Fruit fly (Drosophila melanogaster) whole organism, embryonic: ENCODE data around the gene fit.

Source experiments
- Aef1 ChIP-seq: fragments of 200-800 bp; sonication (Bioruptor generic); IDR thresholded peaks from 3 replicates; pipeline ENCODE4 v1.3.6; 2022; ENCODE audit warnings: missing biosample characterization, missing genetic modification characterization
- Antp ChIP-seq: fragments of 200-800 bp; sonication (Bioruptor generic); optimal IDR thresholded peaks from 3 replicates; lab custom pipeline; 2016; ENCODE audit warnings: missing biosample characterization, missing genetic modification characterization
- Atf6 ChIP-seq: fragments of 200-800 bp; sonication (Bioruptor generic); IDR thresholded peaks from 2 replicates; pipeline ENCODE4 v1.3.6; 2022; ENCODE audit warnings: missing biosample characterization, missing genetic modification characterization
- Blimp-1 ChIP-seq: fragments of 200-800 bp; sonication (Bioruptor generic); optimal IDR thresholded peaks from 3 replicates; lab custom pipeline; 2018; ENCODE audit warnings: missing biosample characterization, missing genetic modification characterization, mild to moderate bottlenecking, moderate library complexity, missing genetic modification reagents
- CG10147 ChIP-seq: fragments of 200-800 bp; sonication (Bioruptor generic); optimal IDR thresholded peaks from 2 replicates; lab custom pipeline; 2019; ENCODE audit warnings: missing biosample characterization, mild to moderate bottlenecking, missing genetic modification characterization, moderate library complexity
- CG10959 ChIP-seq: fragments of 200-800 bp; sonication (Bioruptor generic); IDR thresholded peaks from 2 replicates; pipeline ENCODE4 v1.3.6; 2022; ENCODE audit warnings: missing biosample characterization, missing genetic modification characterization
- CG11456 ChIP-seq: fragments of 200-800 bp; sonication (Bioruptor generic); IDR thresholded peaks from 3 replicates; pipeline ENCODE4 v1.3.6; 2022; ENCODE audit warnings: missing biosample characterization, missing genetic modification characterization
- CG12155 ChIP-seq: fragments of 200-800 bp; sonication (Bioruptor generic); optimal IDR thresholded peaks from 3 replicates; lab custom pipeline; 2016; ENCODE audit warnings: missing biosample characterization, missing genetic modification characterization
- CG12659 ChIP-seq: fragments of 200-800 bp; sonication (Bioruptor generic); optimal IDR thresholded peaks from 3 replicates; lab custom pipeline; 2017; ENCODE audit warnings: mild to moderate bottlenecking, missing biosample characterization, missing genetic modification reagents, missing genetic modification characterization
- CG12769 ChIP-seq: fragments of 200-800 bp; sonication (Bioruptor generic); optimal IDR thresholded peaks from 2 replicates; lab custom pipeline; 2019; ENCODE audit warnings: missing biosample characterization, mild to moderate bottlenecking, missing genetic modification characterization, moderate library complexity
- CG13123 ChIP-seq: fragments of 200-800 bp; sonication (Bioruptor generic); optimal IDR thresholded peaks from 2 replicates; lab custom pipeline; 2016; ENCODE audit warnings: missing biosample characterization, missing genetic modification characterization
- CG15601 ChIP-seq: fragments of 200-800 bp; sonication (Bioruptor generic); optimal IDR thresholded peaks from 3 replicates; lab custom pipeline; 2019; ENCODE audit warnings: missing biosample characterization, mild to moderate bottlenecking, missing genetic modification characterization, moderate library complexity
- CG16779 ChIP-seq: fragments of 200-800 bp; sonication (Bioruptor generic); IDR thresholded peaks from 2 replicates; pipeline ENCODE4 v1.3.6; 2022; ENCODE audit warnings: missing biosample characterization, missing genetic modification characterization
- CG16815 ChIP-seq: fragments of 200-800 bp; sonication (Bioruptor generic); optimal IDR thresholded peaks from 3 replicates; lab custom pipeline; 2017; ENCODE audit warnings: missing biosample characterization, mild to moderate bottlenecking, missing genetic modification characterization
- CG34422 ChIP-seq: fragments of 200-800 bp; sonication (Bioruptor generic); IDR thresholded peaks from 3 replicates; pipeline ENCODE4 v1.3.6; 2022; ENCODE audit warnings: missing biosample characterization, missing genetic modification characterization
- CG43689 ChIP-seq: fragments of 200-800 bp; sonication (Bioruptor generic); IDR thresholded peaks from 2 replicates; pipeline ENCODE4 v1.3.6; 2022; ENCODE audit warnings: missing biosample characterization, missing genetic modification characterization
- CG4707 ChIP-seq: fragments of 200-800 bp; sonication (Bioruptor generic); optimal IDR thresholded peaks from 2 replicates; lab custom pipeline; 2018; ENCODE audit warnings: missing biosample characterization, mild to moderate bottlenecking, missing genetic modification characterization, moderate library complexity
- CG4730 ChIP-seq: fragments of 200-800 bp; sonication (Bioruptor generic); IDR thresholded peaks from 2 replicates; pipeline ENCODE4 v1.3.6; 2022; ENCODE audit warnings: missing biosample characterization, missing genetic modification characterization
- CG6254 ChIP-seq: fragments of 200-800 bp; sonication (Bioruptor generic); optimal IDR thresholded peaks from 3 replicates; lab custom pipeline; 2017; ENCODE audit warnings: mild to moderate bottlenecking, missing biosample characterization, missing genetic modification reagents, missing genetic modification characterization
- CG7372 ChIP-seq: fragments of 200-800 bp; sonication (Bioruptor generic); IDR thresholded peaks from 2 replicates; pipeline ENCODE4 v1.3.6; 2022; ENCODE audit warnings: missing biosample characterization, missing genetic modification characterization
- CG7745 ChIP-seq: fragments of 200-800 bp; sonication (Bioruptor generic); optimal IDR thresholded peaks from 2 replicates; lab custom pipeline; 2018; ENCODE audit warnings: missing biosample characterization, mild to moderate bottlenecking, missing genetic modification characterization, moderate library complexity
- CG7987 ChIP-seq: fragments of 200-800 bp; sonication (Bioruptor generic); optimal IDR thresholded peaks from 2 replicates; lab custom pipeline; 2018; ENCODE audit warnings: missing biosample characterization, mild to moderate bottlenecking, missing genetic modification characterization, moderate library complexity
- CG9727 ChIP-seq: fragments of 200-800 bp; sonication (Bioruptor generic); optimal IDR thresholded peaks from 3 replicates; lab custom pipeline; 2017; ENCODE audit warnings: missing biosample characterization, mild to moderate bottlenecking, missing genetic modification characterization
- Dref ChIP-seq: fragments of 200-800 bp; sonication (Bioruptor generic); IDR thresholded peaks from 2 replicates; pipeline ENCODE4 v1.3.6; 2022; ENCODE audit warnings: missing biosample characterization, missing genetic modification characterization
- E2f2 ChIP-seq: fragments of 200-800 bp; sonication (Bioruptor generic); IDR thresholded peaks from 2 replicates; pipeline ENCODE4 v1.3.6; 2022; ENCODE audit warnings: missing biosample characterization, missing genetic modification characterization
- Hr51 ChIP-seq, 2 experiments: fragments of 200-800 bp; sonication (Bioruptor generic); optimal IDR thresholded peaks; 2 replicates in 1 of 2; 3 replicates in 1 of 2; lab custom pipeline; 2016 to 2018; ENCODE audit warnings: missing biosample characterization in 2 of 2, missing genetic modification characterization in 2 of 2, mild to moderate bottlenecking in 1 of 2, moderate library complexity in 1 of 2
- Oli ChIP-seq: fragments of 200-800 bp; sonication (Bioruptor generic); optimal IDR thresholded peaks from 2 replicates; lab custom pipeline; 2018; ENCODE audit warnings: missing biosample characterization, mild to moderate bottlenecking, missing genetic modification characterization, moderate library complexity
- PHDP ChIP-seq: fragments of 200-800 bp; sonication (Bioruptor generic); optimal IDR thresholded peaks from 3 replicates; lab custom pipeline; 2018; ENCODE audit warnings: missing biosample characterization, mild to moderate bottlenecking, missing genetic modification characterization, moderate library complexity
- Ptx1 ChIP-seq: fragments of 200-800 bp; sonication (Bioruptor generic); IDR thresholded peaks from 2 replicates; pipeline ENCODE4 v1.3.6; 2022; ENCODE audit warnings: missing biosample characterization, missing genetic modification characterization
- Sry-β ChIP-seq: fragments of 200-800 bp; sonication (Bioruptor generic); optimal IDR thresholded peaks from 2 replicates; lab custom pipeline; 2018; ENCODE audit warnings: missing biosample characterization, mild to moderate bottlenecking, missing genetic modification characterization, moderate library complexity
- Vsx1 ChIP-seq: fragments of 200-800 bp; sonication (Bioruptor generic); optimal IDR thresholded peaks from 2 replicates; lab custom pipeline; 2017; ENCODE audit warnings: missing biosample characterization, mild to moderate bottlenecking, missing genetic modification characterization, missing genetic modification reagents
- bowl ChIP-seq: fragments of 200-800 bp; sonication (Bioruptor generic); IDR thresholded peaks from 2 replicates; pipeline ENCODE4 v1.3.6; 2022; ENCODE audit warnings: missing biosample characterization, missing genetic modification characterization
- bsh ChIP-seq, 2 experiments: fragments of 200-800 bp; sonication (Bioruptor generic); optimal IDR thresholded peaks; 2 replicates each; lab custom pipeline; 2017 to 2018; ENCODE audit warnings: mild to moderate bottlenecking in 2 of 2, missing biosample characterization in 2 of 2, missing genetic modification characterization in 2 of 2, moderate library complexity in 1 of 2
- croc ChIP-seq: fragments of 200-800 bp; sonication (Bioruptor generic); conservative IDR thresholded peaks from 3 replicates; pipeline ENCODE4 v1.3.6; 2022; ENCODE audit warnings: missing biosample characterization, missing genetic modification characterization
- fd64A ChIP-seq: fragments of 200-800 bp; sonication (Bioruptor generic); optimal IDR thresholded peaks from 3 replicates; lab custom pipeline; 2018; ENCODE audit warnings: missing biosample characterization, mild to moderate bottlenecking, missing genetic modification characterization
- ind ChIP-seq: fragments of 200-800 bp; sonication (Bioruptor generic); optimal IDR thresholded peaks from 3 replicates; lab custom pipeline; 2016; ENCODE audit warnings: missing biosample characterization, missing genetic modification characterization
- kah ChIP-seq: fragments of 200-800 bp; sonication (Bioruptor generic); optimal IDR thresholded peaks from 2 replicates; lab custom pipeline; 2018; ENCODE audit warnings: missing biosample characterization, mild to moderate bottlenecking, missing genetic modification characterization
- lbe ChIP-seq: fragments of 200-800 bp; sonication (Bioruptor generic); optimal IDR thresholded peaks from 2 replicates; lab custom pipeline; 2016; ENCODE audit warnings: missing biosample characterization, mild to moderate bottlenecking, missing genetic modification characterization
- lmd ChIP-seq: fragments of 200-800 bp; sonication (Bioruptor generic); IDR thresholded peaks from 2 replicates; pipeline ENCODE4 v1.3.6; 2022; ENCODE audit warnings: missing biosample characterization, missing genetic modification characterization
- onecut ChIP-seq: fragments of 200-800 bp; sonication (Bioruptor generic); IDR thresholded peaks from 2 replicates; pipeline ENCODE4 v1.3.6; 2022; ENCODE audit warnings: missing biosample characterization, missing genetic modification characterization
- sc ChIP-seq, 3 experiments: fragments of >200 bp in 2 of 3; fragments of 200-800 bp in 1 of 3; sonication (Bioruptor generic) in 1 of 3; optimal IDR thresholded peaks; 2 replicates in 2 of 3; 3 replicates in 1 of 3; lab custom pipeline; 2017; ENCODE audit warnings: mild to moderate bottlenecking in 1 of 3, missing biosample characterization in 1 of 3, missing genetic modification characterization in 1 of 3, missing genetic modification reagents in 1 of 3
- sens ChIP-seq: fragments of 200-800 bp; sonication (Bioruptor generic); peaks from one replicate; lab custom pipeline; 2016; ENCODE audit warnings: missing biosample characterization, missing genetic modification characterization
- slp2 ChIP-seq: fragments of 200-800 bp; sonication (Bioruptor generic); optimal IDR thresholded peaks from 2 replicates; lab custom pipeline; 2016; ENCODE audit warnings: missing biosample characterization, missing genetic modification characterization
- sob ChIP-seq: fragments of 200-800 bp; sonication (Bioruptor generic); IDR thresholded peaks from 2 replicates; pipeline ENCODE4 v1.3.6; 2022; ENCODE audit warnings: missing biosample characterization, missing genetic modification characterization
- tgo ChIP-seq: fragments of 200-800 bp; sonication (Bioruptor generic); IDR thresholded peaks from 3 replicates; pipeline ENCODE4 v1.3.6; 2022; ENCODE audit warnings: missing biosample characterization, missing genetic modification characterization
- trem ChIP-seq: fragments of 200-800 bp; optimal IDR thresholded peaks from 3 replicates; lab custom pipeline; 2019; ENCODE audit warnings: missing biosample characterization, mild to moderate bottlenecking, missing genetic modification characterization, moderate library complexity
- twi ChIP-seq: fragments of 200-800 bp; optimal IDR thresholded peaks from 2 replicates; lab custom pipeline; 2019; ENCODE audit warnings: missing biosample characterization, mild to moderate bottlenecking, missing genetic modification characterization, moderate library complexity
- wek ChIP-seq: fragments of 200-800 bp; sonication (Bioruptor generic); optimal IDR thresholded peaks from 3 replicates; lab custom pipeline; 2018; ENCODE audit warnings: missing biosample characterization, mild to moderate bottlenecking, missing genetic modification characterization, moderate library complexity

fit gene

DNA sequence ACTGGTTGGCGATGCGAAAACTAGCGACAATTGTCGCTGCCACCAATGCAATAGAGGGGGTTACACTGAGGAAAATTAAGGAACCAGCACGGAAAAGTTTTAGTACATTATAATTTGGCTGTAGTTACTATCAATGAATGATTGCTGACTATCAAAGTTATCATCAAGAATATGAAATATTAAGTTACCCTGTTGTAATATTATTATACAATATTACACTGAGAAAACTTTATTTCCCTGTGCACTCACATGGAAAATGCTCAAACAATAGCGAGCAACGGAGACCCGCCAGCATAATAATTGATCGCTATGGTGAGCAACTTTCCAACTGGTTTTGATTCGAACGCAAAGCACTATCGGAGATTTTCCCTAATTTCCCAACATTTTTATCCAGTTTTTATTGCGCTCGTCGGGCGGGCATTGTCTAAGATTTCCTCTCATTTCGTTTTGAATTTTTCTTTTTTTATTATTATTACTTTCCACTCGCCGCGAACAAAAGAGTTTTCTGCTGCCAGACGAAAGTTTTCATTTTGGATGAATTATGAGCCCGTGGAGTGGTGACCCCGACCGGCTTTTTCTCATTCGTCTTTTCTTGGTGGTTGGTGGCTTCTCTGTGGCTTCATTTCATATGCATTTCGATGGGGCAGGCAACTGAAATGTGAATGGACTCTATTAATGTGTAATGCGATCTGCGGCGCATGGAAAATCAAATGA, 22.0 kb downstream of the fit start (continued):
- peak; percentile 60 for TF ChIP-seq CG10147 (GFP tag; lab: Kevin White, UChicago)
- TF ChIP-seq CG12155 = peak; percentile 37
- peak; percentile 63 for TF ChIP-seq CG6254 (GFP tag; lab: Kevin White, UChicago)
- peak; percentile 38 for TF ChIP-seq Vsx1 (GFP tag; lab: Kevin White, UChicago)
- peak; percentile 68 for TF ChIP-seq CG12659
- TF ChIP-seq Dref = no peak
- TF ChIP-seq CG43689 = 0 out of 2 replicates have a peak, but pooled peaks have one; percentile 16
- peak; percentile 26; the same call in 1 of the 2 replicates for TF ChIP-seq Atf6 (GFP tag; lab: Robert Waterston, UW)
- peak; percentile 64 for TF ChIP-seq CG9727 (GFP tag; lab: Kevin White, UChicago)
- TF ChIP-seq sc (optimal IDR thresholded peaks at IDR 0.05; lab: Kevin White, UChicago) = no peak
- peak; percentile 80 for TF ChIP-seq sc (GFP tag; optimal IDR thresholded peaks at IDR 0.05; lab: Kevin White, UChicago)
- TF ChIP-seq Oli (tag; lab: Kevin White, UChicago) = peak; percentile 88
- TF ChIP-seq sob (GFP tag; lab: Robert Waterston, UW) = peak; percentile 37; the same call in 1 of the 2 replicates
- TF ChIP-seq CG7745 (tag; lab: Kevin White, UChicago) = no peak
- peak in 1 of 2 experiments; percentile 86 for TF ChIP-seq Hr51 (GFP tag; optimal IDR thresholded peaks at IDR 0.05; lab: Kevin White, UChicago)
- TF ChIP-seq CG16815 = peak; percentile 36
- peak; percentile 95 for TF ChIP-seq sens (GFP tag; lab: Kevin White, UChicago)
- peak; percentile 52; the same call in 1 of the 2 replicates for TF ChIP-seq CG7372 (GFP tag; lab: Robert Waterston, UW)
- peak; percentile 84 for TF ChIP-seq PHDP (tag; lab: Kevin White, UChicago)
- peak; percentile 45; the same call in 2 of the 3 replicates for TF ChIP-seq tgo (GFP tag; lab: Robert Waterston, UW)
- TF ChIP-seq kah (GFP tag; lab: Kevin White, UChicago) = peak; percentile 43
- TF ChIP-seq bsh (GFP tag; optimal IDR thresholded peaks at IDR 0.05; lab: Kevin White, UChicago) = peak in 1 of 2 experiments; percentile 95
- peak; percentile 74 for TF ChIP-seq CG34422 (GFP tag; lab: Robert Waterston, UW)
- TF ChIP-seq CG4730 (GFP tag; lab: Robert Waterston, UW) = peak; percentile 50; the same call in 1 of the 2 replicates
- TF ChIP-seq onecut (GFP tag; lab: Robert Waterston, UW) = peak; percentile 57
- TF ChIP-seq ind (GFP tag; lab: Kevin White, UChicago) = peak; percentile 39
- peak; percentile 61 for TF ChIP-seq CG13123
- no peak for TF ChIP-seq CG16779 (GFP tag; lab: Robert Waterston, UW)
- peak; percentile 79; the same call in 2 of the 3 replicates for TF ChIP-seq croc (GFP tag; lab: Robert Waterston, UW)
- TF ChIP-seq bowl (GFP tag; lab: Robert Waterston, UW) = no peak
- 0 out of 3 replicates have a peak, but pooled peaks have one; percentile 35 for TF ChIP-seq Aef1
- no peak for TF ChIP-seq lbe
- TF ChIP-seq CG12769 (tag; lab: Kevin White, UChicago) = peak; percentile 65
- peak; percentile 80 for TF ChIP-seq wek (GFP tag; lab: Kevin White, UChicago)
- TF ChIP-seq fd64A (GFP tag; lab: Kevin White, UChicago) = peak; percentile 72
- TF ChIP-seq trem = peak; percentile 71
- peak; percentile 91 for TF ChIP-seq CG15601 (tag; lab: Kevin White, UChicago)
- TF ChIP-seq lmd = peak; percentile 72
- peak; percentile 63 for TF ChIP-seq Antp (GFP tag; lab: Kevin White, UChicago)
- TF ChIP-seq Ptx1 = peak; percentile 72
- TF ChIP-seq twi (tag; lab: Kevin White, UChicago) = peak; percentile 59
- peak; percentile 0 for TF ChIP-seq slp2
- TF ChIP-seq CG7987 (GFP tag; lab: Kevin White, UChicago) = no peak
- peak; percentile 48; the same call in 1 of the 2 replicates for TF ChIP-seq E2f2 (GFP tag; lab: Robert Waterston, UW)
- peak; percentile 82 for TF ChIP-seq CG4707 (GFP tag; lab: Kevin White, UChicago)
- peak; percentile 25 for TF ChIP-seq Sry-β
- 0 out of 3 replicates have a peak, but pooled peaks have one; percentile 57 for TF ChIP-seq CG11456 (GFP tag; lab: Robert Waterston, UW)
- TF ChIP-seq Blimp-1 (GFP tag; lab: Kevin White, UChicago) = peak; percentile 74
- peak; percentile 54 for TF ChIP-seq CG10959
